Fruit fly (Drosophila melanogaster) whole organism, wandering third instar larva: ENCODE data around the gene CG5986.

Experiments used
- Dfd ChIP-seq: fragments of >200 bp; optimal IDR thresholded peaks from 2 replicates; lab custom pipeline; 2017; ENCODE audit warnings: missing biosample characterization, missing genetic modification characterization
- GATAd ChIP-seq: sonication (Bioruptor generic); optimal IDR thresholded peaks from 2 replicates; lab custom pipeline; 2016; ENCODE audit warnings: missing biosample characterization, missing genetic modification characterization
- Rel ChIP-seq, 2 experiments: fragments of 200-800 bp; sonication (Bioruptor generic) in 1 of 2; optimal IDR thresholded peaks; 2 replicates in 1 of 2; 3 replicates in 1 of 2; lab custom pipeline; 2016 to 2019; ENCODE audit warnings: mild to moderate bottlenecking in 2 of 2, missing biosample characterization in 2 of 2, missing genetic modification characterization in 2 of 2, moderate library complexity in 1 of 2
- psq ChIP-seq: fragments of 200-800 bp; sonication (Bioruptor generic); optimal IDR thresholded peaks from 3 replicates; lab custom pipeline; 2017; ENCODE audit warnings: missing biosample characterization, mild to moderate bottlenecking, missing genetic modification characterization, moderate library complexity
- sage ChIP-seq: fragments of 200-800 bp; sonication (Bioruptor generic); optimal IDR thresholded peaks from 2 replicates; lab custom pipeline; 2016; ENCODE audit warnings: missing biosample characterization, mild to moderate bottlenecking, missing genetic modification characterization

DNA sequence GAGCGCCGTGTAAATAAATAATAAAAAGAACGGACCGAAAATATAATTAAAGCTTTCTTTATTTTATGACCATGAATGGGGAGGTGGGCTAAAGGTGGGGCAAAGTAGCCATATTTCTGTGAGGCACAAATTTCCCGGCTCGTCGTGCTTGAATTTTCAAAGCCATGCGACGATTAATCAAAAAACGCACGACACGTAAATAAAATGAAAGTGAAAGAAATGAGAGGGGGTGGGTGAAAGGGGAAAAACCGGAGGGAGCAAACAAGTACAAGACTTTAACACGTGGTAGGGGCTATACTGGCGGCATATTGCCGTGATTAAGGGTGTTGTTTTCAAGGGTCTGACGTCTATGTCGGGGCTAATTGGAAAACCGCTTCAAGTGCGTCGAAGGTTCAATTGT lies 46.4 kb upstream of the CG5986 start:
- TF ChIP-seq psq = no peak
- TF ChIP-seq GATAd (GFP tag; lab: Kevin White, UChicago) = no peak
- TF ChIP-seq Rel (GFP tag; optimal IDR thresholded peaks at IDR 0.05; lab: Kevin White, UChicago) = no peak
- TF ChIP-seq Rel (tag; optimal IDR thresholded peaks at IDR 0.05; lab: Kevin White, UChicago) = no peak
- no peak for TF ChIP-seq sage (GFP tag; lab: Kevin White, UChicago)
- no peak for TF ChIP-seq Dfd (GFP tag; lab: Kevin White, UChicago)
